Fruit fly (Drosophila melanogaster): Measurements from ENCODE around the gene CG31661.

CG31661 gene

dm6 chr2L:1456822-1457221 lies 40.2 kb upstream of the CG31661 start:
- TF ChIP-seq cnc (optimal IDR thresholded peaks at IDR 0.05) (no peak), CG1620 (GFP tag; optimal IDR thresholded peaks at IDR 0.05) (no peak), CG5204 (GFP tag; optimal IDR thresholded peaks at IDR 0.05) (no peak), Hr96 (GFP tag; optimal IDR thresholded peaks at IDR 0.05) (no peak), CG11617 (GFP tag; optimal IDR thresholded peaks at IDR 0.05) (no peak), Crg-1 (GFP tag; optimal IDR thresholded peaks at IDR 0.05) (no peak)

- no peak for TF ChIP-seq pad (GFP tag; optimal IDR thresholded peaks at IDR 0.05)
Observed at dm6 chr2L:1458584-1459203, 38.3 kb upstream of the CG31661 start.

- TF ChIP-seq CG7045 (GFP tag; optimal IDR thresholded peaks at IDR 0.05) (no peak), bab1 (GFP tag; optimal IDR thresholded peaks at IDR 0.05) (no peak), Hr96 (GFP tag; optimal IDR thresholded peaks at IDR 0.05) (no peak), toe (GFP tag; optimal IDR thresholded peaks at IDR 0.05) (no peak), kay (GFP tag; ENCODE audit: borderline replicate concordance) (no peak), CG14711 (tag; optimal IDR thresholded peaks at IDR 0.05) (no peak), cic (GFP tag; optimal IDR thresholded peaks at IDR 0.05) (no peak), Clk (GFP tag; optimal IDR thresholded peaks at IDR 0.05) (no peak), CG11617 (GFP tag; optimal IDR thresholded peaks at IDR 0.05) (no peak)
Observed at dm6 chr2L:1459344-1459743, 37.7 kb upstream of the CG31661 start.

dm6 chr2L:1460463-1461219 lies 36.4 kb upstream of the CG31661 start:
- TF ChIP-seq Hr96 (GFP tag; optimal IDR thresholded peaks at IDR 0.05) (no peak), tj (GFP tag; optimal IDR thresholded peaks at IDR 0.05) (no peak), CG7101 (tag; optimal IDR thresholded peaks at IDR 0.05) (no peak)

- no peak for TF ChIP-seq CG33017 (tag; optimal IDR thresholded peaks at IDR 0.05)
- TF ChIP-seq Clk (GFP tag; optimal IDR thresholded peaks at IDR 0.05), result no peak
- TF ChIP-seq Crg-1 (GFP tag; optimal IDR thresholded peaks at IDR 0.05), result no peak
- no peak for TF ChIP-seq CG11617 (GFP tag; optimal IDR thresholded peaks at IDR 0.05)
- TF ChIP-seq cnc (optimal IDR thresholded peaks at IDR 0.05), result no peak
- TF ChIP-seq CG12768 (GFP tag; optimal IDR thresholded peaks at IDR 0.05), result no peak
- TF ChIP-seq pad (GFP tag; optimal IDR thresholded peaks at IDR 0.05), result no peak
- TF ChIP-seq cic (GFP tag; optimal IDR thresholded peaks at IDR 0.05), result no peak
- no peak for TF ChIP-seq Hr96 (GFP tag; optimal IDR thresholded peaks at IDR 0.05)
- TF ChIP-seq CG7045 (GFP tag; optimal IDR thresholded peaks at IDR 0.05), result no peak
- no peak for TF ChIP-seq kay (GFP tag; ENCODE audit: borderline replicate concordance)
- no peak for TF ChIP-seq tj (GFP tag; optimal IDR thresholded peaks at IDR 0.05)
- TF ChIP-seq CG7101 (tag; optimal IDR thresholded peaks at IDR 0.05), result no peak
- no peak for TF ChIP-seq ovo (GFP tag; optimal IDR thresholded peaks at IDR 0.05)
Observed at dm6 chr2L:1462136-1462535, 34.9 kb upstream of the CG31661 start.

dm6 chr2L:1463362-1463908 lies 33.6 kb upstream of the CG31661 start:
- TF ChIP-seq Hr96 (GFP tag; optimal IDR thresholded peaks at IDR 0.05) (no peak), CG33017 (tag; optimal IDR thresholded peaks at IDR 0.05) (no peak), tj (GFP tag; optimal IDR thresholded peaks at IDR 0.05) (no peak), CG5204 (GFP tag; optimal IDR thresholded peaks at IDR 0.05) (no peak), kay (GFP tag; ENCODE audit: borderline replicate concordance) (no peak), Mnt (GFP tag; optimal IDR thresholded peaks at IDR 0.05) (no peak), cic (GFP tag; optimal IDR thresholded peaks at IDR 0.05) (no peak), bab1 (GFP tag; optimal IDR thresholded peaks at IDR 0.05) (no peak), CG7101 (tag; optimal IDR thresholded peaks at IDR 0.05) (no peak), pad (GFP tag; optimal IDR thresholded peaks at IDR 0.05) (no peak), CG11617 (GFP tag; optimal IDR thresholded peaks at IDR 0.05) (no peak), ovo (GFP tag; optimal IDR thresholded peaks at IDR 0.05) (no peak)

dm6 chr2L:1470009-1470408 lies 27.0 kb upstream of the CG31661 start:
- TF ChIP-seq toe (GFP tag; optimal IDR thresholded peaks at IDR 0.05) (no peak), tj (GFP tag; optimal IDR thresholded peaks at IDR 0.05) (no peak), Crg-1 (GFP tag; optimal IDR thresholded peaks at IDR 0.05) (no peak), cnc (optimal IDR thresholded peaks at IDR 0.05) (no peak), CG7045 (GFP tag; optimal IDR thresholded peaks at IDR 0.05) (no peak), CG7101 (tag; optimal IDR thresholded peaks at IDR 0.05) (no peak), CG1620 (GFP tag; optimal IDR thresholded peaks at IDR 0.05) (no peak), kay (GFP tag; ENCODE audit: borderline replicate concordance) (no peak), CG5204 (GFP tag; optimal IDR thresholded peaks at IDR 0.05) (no peak), Hr96 (GFP tag; optimal IDR thresholded peaks at IDR 0.05) (no peak), CG12768 (GFP tag; optimal IDR thresholded peaks at IDR 0.05) (no peak), ovo (GFP tag; optimal IDR thresholded peaks at IDR 0.05) (no peak), CG11617 (GFP tag; optimal IDR thresholded peaks at IDR 0.05) (no peak), CG33017 (tag; optimal IDR thresholded peaks at IDR 0.05) (no peak), pad (GFP tag; optimal IDR thresholded peaks at IDR 0.05) (no peak)
